Worm (Caenorhabditis elegans) whole organism, early embryonic: Measurements from ENCODE around the gene nhr-261.

Experiments
- B0310.2 ChIP-seq: sonication (generic microtip); optimal IDR thresholded peaks from 2 replicates; lab custom pipeline; 2016; ENCODE audit warnings: mild to moderate bottlenecking, missing genetic modification characterization, missing compliant biosample characterization
- aly-1 ChIP-seq: sonication (generic microtip); optimal IDR thresholded peaks from 2 replicates; lab custom pipeline; 2016; ENCODE audit warnings: missing genetic modification characterization, missing compliant biosample characterization
- ama-1 ChIP-seq: fragments of 150-350 bp; optimal IDR thresholded peaks from 2 replicates; lab custom pipeline; 2014
- ceh-13 ChIP-seq: fragments of 200-800 bp; sonication (Bioruptor generic); optimal IDR thresholded peaks from 2 replicates; lab custom pipeline; 2018; ENCODE audit warnings: mild to moderate bottlenecking, missing genetic modification characterization, missing compliant biosample characterization
- ceh-36 ChIP-seq: sonication (generic microtip); optimal IDR thresholded peaks from 2 replicates; lab custom pipeline; 2016; ENCODE audit warnings: missing genetic modification characterization, inconsistent platforms, missing compliant biosample characterization
- flt-1 ChIP-seq: fragments of 200-800 bp; sonication (Bioruptor generic); IDR thresholded peaks from 2 replicates; pipeline ENCODE4 v1.3.6; 2022; ENCODE audit warnings: missing genetic modification characterization, missing compliant biosample characterization
- hmg-4 ChIP-seq: fragments of 200-800 bp; sonication (Bioruptor generic); optimal IDR thresholded peaks from 2 replicates; lab custom pipeline; 2018; ENCODE audit warnings: mild to moderate bottlenecking, missing genetic modification characterization, missing compliant biosample characterization
- hnd-1 ChIP-seq: sonication (generic microtip); optimal IDR thresholded peaks from 2 replicates; lab custom pipeline; 2016; ENCODE audit warnings: missing genetic modification characterization, missing compliant biosample characterization
- pes-1 ChIP-seq: fragments of 200-800 bp; sonication (Bioruptor generic); IDR thresholded peaks from 2 replicates; pipeline ENCODE4 v1.3.6; 2022; ENCODE audit warnings: missing genetic modification reagents, missing genetic modification characterization, missing compliant biosample characterization
- scrt-1 ChIP-seq: fragments of 200-800 bp; sonication (Bioruptor generic); IDR thresholded peaks from 2 replicates; pipeline ENCODE4 v1.3.6; 2022; ENCODE audit warnings: missing genetic modification characterization, missing compliant biosample characterization
- tbx-11 ChIP-seq: fragments of 200-800 bp; sonication (Bioruptor generic); IDR thresholded peaks from 2 replicates; pipeline ENCODE4 v1.3.6; 2022; ENCODE audit warnings: missing genetic modification characterization, missing compliant biosample characterization
- tbx-37 ChIP-seq: fragments of 200-800 bp; sonication (Bioruptor generic); conservative IDR thresholded peaks from 2 replicates; pipeline ENCODE4 v1.3.6; 2022; ENCODE audit warnings: missing genetic modification reagents, missing genetic modification characterization, missing compliant biosample characterization
- tra-4 ChIP-seq: sonication (generic microtip); optimal IDR thresholded peaks from 2 replicates; lab custom pipeline; 2017; ENCODE audit warnings: missing genetic modification characterization, missing compliant biosample characterization

DNA sequence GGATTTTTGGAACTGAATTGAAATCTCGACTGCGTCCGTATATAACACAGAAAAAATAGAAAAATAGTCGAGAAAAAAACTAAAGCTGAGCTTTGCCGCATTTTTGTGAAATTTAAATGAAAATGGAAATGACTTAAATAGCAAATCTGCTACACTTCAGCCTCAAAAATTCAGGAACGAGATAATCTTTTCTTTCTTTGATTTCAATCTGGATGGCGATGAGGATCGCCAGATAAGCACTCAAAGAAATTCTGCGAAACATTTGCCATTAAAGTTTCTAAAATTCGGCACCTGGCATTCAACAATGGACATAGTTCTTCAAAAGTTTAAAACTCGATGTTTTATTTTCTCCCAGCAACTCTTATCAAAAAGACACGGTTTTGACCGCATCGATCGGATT is 21.2 kb downstream of the nhr-261 start, which contains the start of the genes C17A2.7 and C17A2.3:
- no peak for TF ChIP-seq tbx-37
- no peak for TF ChIP-seq ceh-36 (tag; lab: Kevin White, UChicago)
- TF ChIP-seq aly-1 (tag; lab: Kevin White, UChicago) = no peak
- no peak for TF ChIP-seq flt-1
- TF ChIP-seq ama-1 (lab: Kevin White, UChicago) = no peak
- TF ChIP-seq pes-1 (GFP tag; lab: Robert Waterston, UW) = no peak
- TF ChIP-seq scrt-1 (GFP tag; lab: Robert Waterston, UW) = no peak
- TF ChIP-seq hnd-1 = no peak
- no peak for TF ChIP-seq tbx-11
- TF ChIP-seq B0310.2 = no peak
- no peak for TF ChIP-seq ceh-13 (GFP tag; lab: Kevin White, UChicago)
- TF ChIP-seq hmg-4 (GFP tag; lab: Kevin White, UChicago) = no peak
- TF ChIP-seq tra-4 = no peak
